Fruit fly (Drosophila melanogaster) whole organism, embryonic: ENCODE measurements around the gene CG14280.

Experiments used
- Ada2b ChIP-seq: fragments of 200-800 bp; sonication (Bioruptor generic); IDR thresholded peaks from 2 replicates; pipeline ENCODE4 v1.3.6; 2022; ENCODE audit warnings: missing biosample characterization, missing genetic modification characterization
- Adf1 ChIP-seq: fragments of 200-800 bp; sonication (Bioruptor generic); IDR thresholded peaks from 2 replicates; pipeline ENCODE4 v1.3.6; 2022; ENCODE audit warnings: missing biosample characterization, missing genetic modification characterization
- BEAF-32 ChIP-seq: fragments of 200-800 bp; sonication (Bioruptor generic); optimal IDR thresholded peaks from 3 replicates; lab custom pipeline; 2017; ENCODE audit warnings: missing biosample characterization, missing genetic modification characterization, mild to moderate bottlenecking, moderate library complexity, missing genetic modification reagents
- CG11398 ChIP-seq: fragments of 200-800 bp; sonication (Bioruptor generic); optimal IDR thresholded peaks from 2 replicates; lab custom pipeline; 2016; ENCODE audit warnings: missing biosample characterization, missing genetic modification characterization
- CG11696 ChIP-seq: fragments of 200-800 bp; sonication (Bioruptor generic); IDR thresholded peaks from 2 replicates; pipeline ENCODE4 v1.3.6; 2022; ENCODE audit warnings: missing biosample characterization, missing genetic modification characterization
- CG14441 ChIP-seq: fragments of 200-800 bp; sonication (Bioruptor generic); IDR thresholded peaks from 2 replicates; pipeline ENCODE4 v1.3.6; 2022; ENCODE audit warnings: missing biosample characterization, missing genetic modification characterization
- CG15514 ChIP-seq: fragments of 200-800 bp; sonication (Bioruptor generic); optimal IDR thresholded peaks from 3 replicates; lab custom pipeline; 2017; ENCODE audit warnings: missing biosample characterization, missing genetic modification characterization, mild to moderate bottlenecking, moderate library complexity, missing genetic modification reagents
- CG18619 ChIP-seq: fragments of 200-800 bp; sonication (Bioruptor generic); optimal IDR thresholded peaks from 3 replicates; lab custom pipeline; 2017; ENCODE audit warnings: missing biosample characterization, mild to moderate bottlenecking, missing genetic modification characterization
- CG2129 ChIP-seq: fragments of 200-800 bp; sonication (Bioruptor generic); IDR thresholded peaks from 2 replicates; pipeline ENCODE4 v1.3.6; 2022; ENCODE audit warnings: missing biosample characterization, missing genetic modification characterization; ENCODE audit not compliant: partially characterized antibody
- CG3163 ChIP-seq: fragments of 200-800 bp; sonication (Bioruptor generic); optimal IDR thresholded peaks from 3 replicates; lab custom pipeline; 2016; ENCODE audit warnings: missing biosample characterization, missing genetic modification characterization
- CG34376 ChIP-seq: fragments of 200-800 bp; sonication (Bioruptor generic); optimal IDR thresholded peaks from 2 replicates; lab custom pipeline; 2018; ENCODE audit warnings: missing biosample characterization, mild to moderate bottlenecking, missing genetic modification characterization
- CG3847 ChIP-seq: fragments of 200-800 bp; sonication (Bioruptor generic); IDR thresholded peaks from 2 replicates; pipeline ENCODE4 v1.3.6; 2022; ENCODE audit warnings: missing biosample characterization, missing genetic modification characterization
- CG42726 ChIP-seq: fragments of 200-800 bp; sonication (Bioruptor generic); IDR thresholded peaks from 2 replicates; pipeline ENCODE4 v1.3.6; 2022; ENCODE audit warnings: missing biosample characterization, missing genetic modification characterization; ENCODE audit not compliant: partially characterized antibody
- CG4617 ChIP-seq: fragments of 200-800 bp; sonication (Bioruptor generic); optimal IDR thresholded peaks from 3 replicates; lab custom pipeline; 2016; ENCODE audit warnings: missing biosample characterization, missing genetic modification characterization, borderline replicate concordance
- CG4730 ChIP-seq: fragments of 200-800 bp; sonication (Bioruptor generic); IDR thresholded peaks from 2 replicates; pipeline ENCODE4 v1.3.6; 2022; ENCODE audit warnings: missing biosample characterization, missing genetic modification characterization
- CG7839 ChIP-seq: fragments of 200-800 bp; sonication (Bioruptor generic); optimal IDR thresholded peaks from 3 replicates; lab custom pipeline; 2018; ENCODE audit warnings: missing biosample characterization, mild to moderate bottlenecking, missing genetic modification characterization, moderate library complexity
- CG7963 ChIP-seq: fragments of 200-800 bp; sonication (Bioruptor generic); IDR thresholded peaks from 3 replicates; pipeline ENCODE4 v1.3.6; 2022; ENCODE audit warnings: missing biosample characterization, missing genetic modification characterization; ENCODE audit not compliant: partially characterized antibody
- CG9215 ChIP-seq: fragments of 200-800 bp; sonication (Bioruptor generic); IDR thresholded peaks from 2 replicates; pipeline ENCODE4 v1.3.6; 2022; ENCODE audit warnings: missing biosample characterization, missing genetic modification characterization
- CG9609 ChIP-seq: fragments of 200-800 bp; sonication (Bioruptor generic); optimal IDR thresholded peaks from 3 replicates; lab custom pipeline; 2016; ENCODE audit warnings: missing biosample characterization, missing genetic modification characterization
- D19B ChIP-seq: fragments of 200-800 bp; sonication (Bioruptor generic); optimal IDR thresholded peaks from 2 replicates; lab custom pipeline; 2017; ENCODE audit warnings: missing biosample characterization, mild to moderate bottlenecking, missing genetic modification characterization
- Gug ChIP-seq: fragments of 200-800 bp; sonication (Bioruptor generic); IDR thresholded peaks from 4 replicates; pipeline ENCODE4 v1.3.6; 2022; ENCODE audit warnings: missing biosample characterization, missing genetic modification characterization
- Hsf ChIP-seq: fragments of 200-800 bp; sonication (Bioruptor generic); optimal IDR thresholded peaks from 3 replicates; lab custom pipeline; 2016; ENCODE audit warnings: missing biosample characterization, missing genetic modification characterization
- Meics ChIP-seq: fragments of 200-800 bp; sonication (Bioruptor generic); optimal IDR thresholded peaks from 2 replicates; lab custom pipeline; 2017; ENCODE audit warnings: missing biosample characterization, mild to moderate bottlenecking, missing genetic modification characterization
- Mrtf ChIP-seq: fragments of 200-800 bp; sonication (Bioruptor generic); IDR thresholded peaks from 3 replicates; pipeline ENCODE4 v1.3.6; 2022; ENCODE audit warnings: missing biosample characterization, missing genetic modification characterization
- Nf-YC ChIP-seq: fragments of 200-800 bp; optimal IDR thresholded peaks from 3 replicates; lab custom pipeline; 2019; ENCODE audit warnings: missing biosample characterization, mild to moderate bottlenecking, missing genetic modification characterization, moderate library complexity
- Oaz ChIP-seq: fragments of 200-800 bp; sonication (Bioruptor generic); IDR thresholded peaks from 2 replicates; pipeline ENCODE4 v1.3.6; 2022; ENCODE audit warnings: missing biosample characterization, missing genetic modification characterization
- Rx ChIP-seq: fragments of 200-800 bp; sonication (Bioruptor generic); IDR thresholded peaks from 2 replicates; pipeline ENCODE4 v1.3.6; 2022; ENCODE audit warnings: missing biosample characterization, missing genetic modification characterization
- Side ChIP-seq: fragments of 200-800 bp; sonication (Bioruptor generic); optimal IDR thresholded peaks from 2 replicates; lab custom pipeline; 2016; ENCODE audit warnings: missing biosample characterization, missing genetic modification characterization
- Six4 ChIP-seq: fragments of 200-800 bp; sonication (Bioruptor generic); optimal IDR thresholded peaks from 2 replicates; lab custom pipeline; 2016; ENCODE audit warnings: missing biosample characterization, missing genetic modification characterization
- Taf1 ChIP-seq: fragments of 200-800 bp; sonication (Bioruptor generic); IDR thresholded peaks from 2 replicates; pipeline ENCODE4 v1.3.6; 2022; ENCODE audit warnings: missing biosample characterization, missing genetic modification characterization
- ab ChIP-seq: fragments of 200-800 bp; sonication (Bioruptor generic); optimal IDR thresholded peaks from 2 replicates; lab custom pipeline; 2016; ENCODE audit warnings: missing biosample characterization, missing genetic modification characterization
- amos ChIP-seq: fragments of 200-800 bp; sonication (Bioruptor generic); IDR thresholded peaks from 2 replicates; pipeline ENCODE4 v1.3.6; 2022; ENCODE audit warnings: missing biosample characterization, missing genetic modification characterization; ENCODE audit not compliant: partially characterized antibody
- aop ChIP-seq: fragments of 200-800 bp; sonication (Bioruptor generic); IDR thresholded peaks from 2 replicates; pipeline ENCODE4 v1.3.6; 2022; ENCODE audit warnings: missing biosample characterization, missing genetic modification characterization
- bbx ChIP-seq: fragments of 200-800 bp; sonication (Bioruptor generic); IDR thresholded peaks from 2 replicates; pipeline ENCODE4 v1.3.6; 2022; ENCODE audit warnings: missing biosample characterization, missing genetic modification characterization; ENCODE audit not compliant: partially characterized antibody
- cad ChIP-seq: fragments of >200 bp; optimal IDR thresholded peaks from 2 replicates; lab custom pipeline; 2017; ENCODE audit warnings: missing biosample characterization, missing genetic modification characterization
- danr ChIP-seq: fragments of 200-800 bp; sonication (Bioruptor generic); IDR thresholded peaks from 2 replicates; pipeline ENCODE4 v1.3.6; 2022; ENCODE audit warnings: missing biosample characterization, missing genetic modification characterization
- eyg ChIP-seq: fragments of 200-800 bp; sonication (Bioruptor generic); optimal IDR thresholded peaks from 3 replicates; lab custom pipeline; 2016; ENCODE audit warnings: missing biosample characterization, missing genetic modification characterization
- fd102C ChIP-seq: fragments of 200-800 bp; sonication (Bioruptor generic); optimal IDR thresholded peaks from 2 replicates; lab custom pipeline; 2018; ENCODE audit warnings: missing biosample characterization, mild to moderate bottlenecking, missing genetic modification characterization, moderate library complexity
- fd3F ChIP-seq: fragments of 200-800 bp; sonication (Bioruptor generic); optimal IDR thresholded peaks from 2 replicates; lab custom pipeline; 2018; ENCODE audit warnings: missing biosample characterization, mild to moderate bottlenecking, missing genetic modification characterization, moderate library complexity
- maf-S ChIP-seq: fragments of 200-800 bp; sonication (Bioruptor generic); optimal IDR thresholded peaks from 2 replicates; lab custom pipeline; 2016; ENCODE audit warnings: missing biosample characterization, missing genetic modification characterization
- nmo ChIP-seq: fragments of 200-800 bp; sonication (Bioruptor generic); optimal IDR thresholded peaks from 2 replicates; lab custom pipeline; 2018; ENCODE audit warnings: missing biosample characterization, mild to moderate bottlenecking, missing genetic modification characterization, moderate library complexity
- pzg ChIP-seq: fragments of 200-800 bp; sonication (Bioruptor generic); optimal IDR thresholded peaks from 3 replicates; lab custom pipeline; 2018; ENCODE audit warnings: missing biosample characterization, mild to moderate bottlenecking, missing genetic modification characterization, moderate library complexity
- ro ChIP-seq: fragments of 200-800 bp; sonication (Bioruptor generic); IDR thresholded peaks from 2 replicates; pipeline ENCODE4 v1.3.6; 2022; ENCODE audit warnings: missing biosample characterization, missing genetic modification characterization
- run ChIP-seq: fragments of 200-800 bp; sonication (Bioruptor generic); optimal IDR thresholded peaks from 3 replicates; lab custom pipeline; 2018; ENCODE audit warnings: missing biosample characterization, mild to moderate bottlenecking, missing genetic modification characterization
- shn ChIP-seq: fragments of 200-800 bp; sonication (Bioruptor generic); optimal IDR thresholded peaks from 3 replicates; lab custom pipeline; 2016; ENCODE audit warnings: missing biosample characterization, missing genetic modification characterization
- sim ChIP-seq: fragments of 200-800 bp; sonication (Bioruptor generic); IDR thresholded peaks from 2 replicates; pipeline ENCODE4 v1.3.6; 2022; ENCODE audit warnings: missing biosample characterization, missing genetic modification characterization
- sisA ChIP-seq: fragments of 200-800 bp; sonication (Bioruptor generic); IDR thresholded peaks from 2 replicates; pipeline ENCODE4 v1.3.6; 2022; ENCODE audit warnings: missing biosample characterization, missing genetic modification characterization
- tap ChIP-seq: fragments of 200-800 bp; optimal IDR thresholded peaks from 3 replicates; lab custom pipeline; 2019; ENCODE audit warnings: missing biosample characterization, mild to moderate bottlenecking, missing genetic modification characterization, moderate library complexity
- tin ChIP-seq: fragments of 200-800 bp; sonication (Bioruptor generic); optimal IDR thresholded peaks from 3 replicates; lab custom pipeline; 2016; ENCODE audit warnings: missing biosample characterization, missing genetic modification characterization
- unc-4 ChIP-seq: fragments of 200-800 bp; sonication (Bioruptor generic); IDR thresholded peaks from 2 replicates; pipeline ENCODE4 v1.3.6; 2022; ENCODE audit warnings: missing biosample characterization, missing genetic modification characterization; ENCODE audit not compliant: partially characterized antibody
- vfl ChIP-seq: fragments of 200-800 bp; sonication (Bioruptor generic); optimal IDR thresholded peaks from 2 replicates; lab custom pipeline; 2016; ENCODE audit warnings: missing biosample characterization, missing genetic modification characterization
- vvl ChIP-seq: fragments of 200-800 bp; sonication (Bioruptor generic); IDR thresholded peaks from 2 replicates; pipeline ENCODE4 v1.3.6; 2022; ENCODE audit warnings: missing biosample characterization, missing genetic modification characterization

The CG14280 gene

dm6 chr3R:19211778-19212177, 44.8 kb upstream of the CG14280 start, which contains the start of gene cry (continued):
- TF ChIP-seq fd102C (GFP tag; lab: Kevin White, UChicago): no peak
- no peak for TF ChIP-seq BEAF-32 (GFP tag; lab: Kevin White, UChicago)
- peak; percentile 9 for TF ChIP-seq Six4 (GFP tag; lab: Kevin White, UChicago)
- no peak for TF ChIP-seq cad
- TF ChIP-seq CG2129 (GFP tag; lab: Robert Waterston, UW): no peak
- no peak for TF ChIP-seq CG42726 (GFP tag; lab: Robert Waterston, UW)
- TF ChIP-seq amos: no peak
- TF ChIP-seq fd3F (GFP tag; lab: Kevin White, UChicago): no peak
- TF ChIP-seq tin (GFP tag; lab: Kevin White, UChicago): peak; percentile 49
- TF ChIP-seq sisA: peak; percentile 41; the same call in 1 of the 2 replicates
- no peak for TF ChIP-seq eyg (GFP tag; lab: Kevin White, UChicago)
- no peak for TF ChIP-seq vfl (GFP tag; lab: Kevin White, UChicago)
- peak; percentile 36 for TF ChIP-seq Meics (GFP tag; lab: Kevin White, UChicago)
- TF ChIP-seq ro (GFP tag; lab: Robert Waterston, UW): no peak
- peak; percentile 42 for TF ChIP-seq CG18619 (GFP tag; lab: Kevin White, UChicago)
- TF ChIP-seq Rx: no peak
- TF ChIP-seq Taf1 (GFP tag; lab: Robert Waterston, UW): no peak
- peak; percentile 48; the same call in 1 of the 2 replicates for TF ChIP-seq Ada2b
- no peak for TF ChIP-seq CG34376 (GFP tag; lab: Kevin White, UChicago)
- no peak for TF ChIP-seq CG14441 (GFP tag; lab: Robert Waterston, UW)
- TF ChIP-seq CG4617 (GFP tag; lab: Kevin White, UChicago): no peak
- TF ChIP-seq run (tag; lab: Kevin White, UChicago): no peak
- TF ChIP-seq CG9215 (GFP tag; lab: Robert Waterston, UW): 0 out of 2 replicates have a peak, but pooled peaks have one; percentile 14
- TF ChIP-seq Nf-YC (tag; lab: Kevin White, UChicago): no peak
- TF ChIP-seq Gug (GFP tag; lab: Robert Waterston, UW): no peak
- TF ChIP-seq Hsf (GFP tag; lab: Kevin White, UChicago): peak; percentile 43
- no peak for TF ChIP-seq aop (GFP tag; lab: Robert Waterston, UW)
- TF ChIP-seq CG7963 (GFP tag; lab: Robert Waterston, UW): no peak
- TF ChIP-seq CG3847 (GFP tag; lab: Robert Waterston, UW): 0 out of 2 replicates have a peak, but pooled peaks have one; percentile 11
- TF ChIP-seq nmo (GFP tag; lab: Kevin White, UChicago): peak; percentile 84
- TF ChIP-seq Side (GFP tag; lab: Kevin White, UChicago): no peak
- no peak for TF ChIP-seq CG11398 (GFP tag; lab: Kevin White, UChicago)
- no peak for TF ChIP-seq shn
- TF ChIP-seq CG9609 (GFP tag; lab: Kevin White, UChicago): no peak
- no peak for TF ChIP-seq CG11696 (GFP tag; lab: Robert Waterston, UW)
- TF ChIP-seq danr (GFP tag; lab: Robert Waterston, UW): 0 out of 2 replicates have a peak, but pooled peaks have one; percentile 12
- TF ChIP-seq CG7839: peak; percentile 80
- TF ChIP-seq vvl (GFP tag; lab: Robert Waterston, UW): no peak
- TF ChIP-seq pzg: no peak
- no peak for TF ChIP-seq CG15514
- no peak for TF ChIP-seq unc-4 (GFP tag; lab: Robert Waterston, UW)
- no peak for TF ChIP-seq maf-S (GFP tag; lab: Kevin White, UChicago)
- no peak for TF ChIP-seq D19B (GFP tag; lab: Kevin White, UChicago)
- no peak for TF ChIP-seq Mrtf
- no peak for TF ChIP-seq CG4730 (GFP tag; lab: Robert Waterston, UW)
- TF ChIP-seq tap (tag; lab: Kevin White, UChicago): peak; percentile 13
- TF ChIP-seq Adf1 (GFP tag; lab: Robert Waterston, UW): no peak
- no peak for TF ChIP-seq Oaz (GFP tag; lab: Robert Waterston, UW)
- TF ChIP-seq ab: no peak
- no peak for TF ChIP-seq CG3163
- TF ChIP-seq bbx: no peak
- TF ChIP-seq sim: no peak
